Fruit fly (Drosophila melanogaster) whole organism, embryonic: ENCODE measurements around the gene rictor.

Source experiments
- Atf-2 ChIP-seq: fragments of 200-800 bp; sonication (Bioruptor generic); optimal IDR thresholded peaks from 2 replicates; lab custom pipeline; 2016; ENCODE audit warnings: missing biosample characterization, missing genetic modification characterization
- B-H2 ChIP-seq: fragments of 200-800 bp; sonication (Bioruptor generic); optimal IDR thresholded peaks from 2 replicates; lab custom pipeline; 2018; ENCODE audit warnings: missing biosample characterization, mild to moderate bottlenecking, missing genetic modification characterization
- Blimp-1 ChIP-seq: fragments of 200-800 bp; sonication (Bioruptor generic); optimal IDR thresholded peaks from 3 replicates; lab custom pipeline; 2018; ENCODE audit warnings: missing biosample characterization, missing genetic modification characterization, mild to moderate bottlenecking, moderate library complexity, missing genetic modification reagents
- Bteb2 ChIP-seq: fragments of 200-800 bp; sonication (Bioruptor generic); optimal IDR thresholded peaks from 2 replicates; lab custom pipeline; 2016; ENCODE audit warnings: missing biosample characterization, missing genetic modification characterization
- CG10209 ChIP-seq: fragments of 200-800 bp; sonication (Bioruptor generic); optimal IDR thresholded peaks from 3 replicates; lab custom pipeline; 2017; ENCODE audit warnings: missing biosample characterization, mild to moderate bottlenecking, missing genetic modification characterization, missing genetic modification reagents
- CG11093 ChIP-seq: fragments of 200-800 bp; sonication (Bioruptor generic); IDR thresholded peaks from 3 replicates; pipeline ENCODE4 v1.3.6; 2022; ENCODE audit warnings: missing biosample characterization, missing genetic modification characterization
- CG12155 ChIP-seq: fragments of 200-800 bp; sonication (Bioruptor generic); optimal IDR thresholded peaks from 3 replicates; lab custom pipeline; 2016; ENCODE audit warnings: missing biosample characterization, missing genetic modification characterization
- CG12744 ChIP-seq: fragments of 200-800 bp; sonication (Bioruptor generic); optimal IDR thresholded peaks from 2 replicates; lab custom pipeline; 2016; ENCODE audit warnings: missing biosample characterization, missing genetic modification characterization
- CG15269 ChIP-seq: fragments of 200-800 bp; sonication (Bioruptor generic); optimal IDR thresholded peaks from 2 replicates; lab custom pipeline; 2018; ENCODE audit warnings: missing biosample characterization, mild to moderate bottlenecking, missing genetic modification characterization, moderate library complexity
- CG15514 ChIP-seq: fragments of 200-800 bp; sonication (Bioruptor generic); optimal IDR thresholded peaks from 3 replicates; lab custom pipeline; 2017; ENCODE audit warnings: missing biosample characterization, missing genetic modification characterization, mild to moderate bottlenecking, moderate library complexity, missing genetic modification reagents
- CG17328 ChIP-seq: fragments of 200-800 bp; sonication (Bioruptor generic); IDR thresholded peaks from 2 replicates; pipeline ENCODE4 v1.3.6; 2022; ENCODE audit warnings: missing biosample characterization, missing genetic modification characterization
- CG17361 ChIP-seq: fragments of 200-800 bp; sonication (Bioruptor generic); IDR thresholded peaks from 3 replicates; pipeline ENCODE4 v1.3.6; 2022; ENCODE audit warnings: missing biosample characterization, missing genetic modification characterization
- CG18599 ChIP-seq: fragments of 200-800 bp; sonication (Bioruptor generic); optimal IDR thresholded peaks from 3 replicates; lab custom pipeline; 2017; ENCODE audit warnings: missing biosample characterization, missing genetic modification characterization, mild to moderate bottlenecking, moderate library complexity, missing genetic modification reagents
- CG2678 ChIP-seq: fragments of 200-800 bp; sonication (Bioruptor generic); optimal IDR thresholded peaks from 3 replicates; lab custom pipeline; 2019; ENCODE audit warnings: missing biosample characterization, mild to moderate bottlenecking, missing genetic modification characterization, moderate library complexity
- CG2875 ChIP-seq: fragments of 200-800 bp; sonication (Bioruptor generic); optimal IDR thresholded peaks from 2 replicates; lab custom pipeline; 2017; ENCODE audit warnings: missing biosample characterization, mild to moderate bottlenecking, missing genetic modification characterization, missing genetic modification reagents
- CG2889 ChIP-seq: fragments of 200-800 bp; sonication (Bioruptor generic); IDR thresholded peaks from 3 replicates; pipeline ENCODE4 v1.3.6; 2022; ENCODE audit warnings: missing biosample characterization, missing genetic modification characterization
- CG30403 ChIP-seq: fragments of 200-800 bp; sonication (Bioruptor generic); optimal IDR thresholded peaks from 3 replicates; lab custom pipeline; 2016; ENCODE audit warnings: missing biosample characterization, missing genetic modification characterization
- CG31365 ChIP-seq: fragments of 200-800 bp; sonication (Bioruptor generic); optimal IDR thresholded peaks from 2 replicates; lab custom pipeline; 2018; ENCODE audit warnings: missing biosample characterization, mild to moderate bottlenecking, missing genetic modification characterization
- CG32772 ChIP-seq: fragments of 200-800 bp; sonication (Bioruptor generic); IDR thresholded peaks from 2 replicates; pipeline ENCODE4 v1.3.6; 2022; ENCODE audit warnings: missing biosample characterization, missing genetic modification characterization
- CG34376 ChIP-seq: fragments of 200-800 bp; sonication (Bioruptor generic); optimal IDR thresholded peaks from 2 replicates; lab custom pipeline; 2018; ENCODE audit warnings: missing biosample characterization, mild to moderate bottlenecking, missing genetic modification characterization
- CG3995 ChIP-seq: fragments of 200-800 bp; sonication (Bioruptor generic); optimal IDR thresholded peaks from 3 replicates; lab custom pipeline; 2016; ENCODE audit warnings: missing biosample characterization, missing genetic modification characterization
- CG4282 ChIP-seq: fragments of 200-800 bp; sonication (Bioruptor generic); optimal IDR thresholded peaks from 2 replicates; lab custom pipeline; 2016; ENCODE audit warnings: missing biosample characterization, missing genetic modification characterization
- CG6654 ChIP-seq: fragments of 200-800 bp; sonication (Bioruptor generic); optimal IDR thresholded peaks from 2 replicates; lab custom pipeline; 2017; ENCODE audit warnings: missing biosample characterization, mild to moderate bottlenecking, missing genetic modification characterization
- CG8290 ChIP-seq, 3 experiments: fragments of 200-800 bp; sonication (Bioruptor generic); optimal IDR thresholded peaks; 2 replicates each; lab custom pipeline; 2016 to 2019; ENCODE audit warnings: missing biosample characterization in 3 of 3, missing genetic modification characterization in 3 of 3, mild to moderate bottlenecking in 2 of 3, moderate library complexity in 1 of 3
- Dip3 ChIP-seq: fragments of 200-800 bp; sonication (Bioruptor generic); optimal IDR thresholded peaks from 3 replicates; lab custom pipeline; 2016; ENCODE audit warnings: missing biosample characterization, missing genetic modification characterization
- Dp ChIP-seq: fragments of 200-800 bp; sonication (Bioruptor generic); optimal IDR thresholded peaks from 2 replicates; lab custom pipeline; 2018; ENCODE audit warnings: missing biosample characterization, mild to moderate bottlenecking, missing genetic modification characterization, moderate library complexity
- Eip74EF ChIP-seq, 2 experiments: fragments of 200-800 bp in 1 of 2; fragments of >200 bp in 1 of 2; sonication (Bioruptor generic) in 1 of 2; optimal IDR thresholded peaks; 2 replicates each; lab custom pipeline; 2017 to 2019; ENCODE audit warnings: missing biosample characterization in 2 of 2, missing genetic modification characterization in 2 of 2, mild to moderate bottlenecking in 1 of 2, moderate library complexity in 1 of 2
- Gug ChIP-seq: fragments of 200-800 bp; sonication (Bioruptor generic); IDR thresholded peaks from 4 replicates; pipeline ENCODE4 v1.3.6; 2022; ENCODE audit warnings: missing biosample characterization, missing genetic modification characterization
- Hmx ChIP-seq: fragments of 200-800 bp; sonication (Bioruptor generic); optimal IDR thresholded peaks from 2 replicates; lab custom pipeline; 2016; ENCODE audit warnings: missing biosample characterization, missing genetic modification characterization
- Mes4 ChIP-seq: fragments of 200-800 bp; sonication (Bioruptor generic); optimal IDR thresholded peaks from 2 replicates; lab custom pipeline; 2016; ENCODE audit warnings: missing biosample characterization, missing genetic modification characterization
- Scr ChIP-seq: fragments of 200-800 bp; sonication (Bioruptor generic); IDR thresholded peaks from 2 replicates; pipeline ENCODE4 v1.3.6; 2022; ENCODE audit warnings: missing biosample characterization, missing genetic modification characterization; ENCODE audit not compliant: partially characterized antibody
- Xrp1 ChIP-seq: fragments of 200-800 bp; sonication (Bioruptor generic); IDR thresholded peaks from 2 replicates; pipeline ENCODE4 v1.3.6; 2022; ENCODE audit warnings: missing biosample characterization, missing genetic modification characterization
- ab ChIP-seq: fragments of 200-800 bp; sonication (Bioruptor generic); optimal IDR thresholded peaks from 2 replicates; lab custom pipeline; 2016; ENCODE audit warnings: missing biosample characterization, missing genetic modification characterization
- ash1 ChIP-seq: fragments of 200-800 bp; sonication (Bioruptor generic); optimal IDR thresholded peaks from 2 replicates; lab custom pipeline; 2018; ENCODE audit warnings: missing biosample characterization, mild to moderate bottlenecking, missing genetic modification characterization
- cato ChIP-seq: fragments of 200-800 bp; sonication (Bioruptor generic); optimal IDR thresholded peaks from 2 replicates; lab custom pipeline; 2016; ENCODE audit warnings: missing biosample characterization, missing genetic modification characterization, borderline replicate concordance
- chm ChIP-seq: fragments of 200-800 bp; sonication (Bioruptor generic); IDR thresholded peaks from 2 replicates; pipeline ENCODE4 v1.3.6; 2022; ENCODE audit warnings: missing biosample characterization, missing genetic modification characterization
- cwo ChIP-seq: fragments of 200-800 bp; sonication (Bioruptor generic); optimal IDR thresholded peaks from 3 replicates; lab custom pipeline; 2017; ENCODE audit warnings: missing biosample characterization, missing genetic modification characterization, mild to moderate bottlenecking, moderate library complexity, missing genetic modification reagents
- en ChIP-seq: fragments of 200-800 bp; sonication (Bioruptor generic); optimal IDR thresholded peaks from 2 replicates; lab custom pipeline; 2016; ENCODE audit warnings: missing biosample characterization, missing genetic modification characterization
- kay ChIP-seq: fragments of 200-800 bp; sonication (Bioruptor generic); optimal IDR thresholded peaks from 2 replicates; lab custom pipeline; 2016; ENCODE audit warnings: missing biosample characterization, missing genetic modification characterization
- lola ChIP-seq, 3 experiments: fragments of >200 bp in 2 of 3; fragments of 200-800 bp in 1 of 3; sonication (Bioruptor generic) in 1 of 3; optimal IDR thresholded peaks; 2 replicates each; lab custom pipeline; 2017 to 2019; ENCODE audit warnings: missing biosample characterization in 3 of 3, missing genetic modification characterization in 3 of 3, mild to moderate bottlenecking in 1 of 3, moderate library complexity in 1 of 3
- lov ChIP-seq, 2 experiments: fragments of 200-800 bp in 1 of 2; fragments of >200 bp in 1 of 2; sonication (Bioruptor generic) in 1 of 2; IDR thresholded peaks in 1 of 2; optimal IDR thresholded peaks in 1 of 2; 2 replicates in 1 of 2; 3 replicates in 1 of 2; pipeline versions ENCODE4 v1.3.6 to Lab custom; 2017 to 2022; ENCODE audit warnings: missing biosample characterization in 1 of 2, missing genetic modification characterization in 1 of 2
- p53 ChIP-seq: fragments of 200-800 bp; sonication (Bioruptor generic); optimal IDR thresholded peaks from 2 replicates; lab custom pipeline; 2016; ENCODE audit warnings: missing biosample characterization, missing genetic modification characterization
- pb ChIP-seq: fragments of 200-800 bp; sonication (Bioruptor generic); optimal IDR thresholded peaks from 3 replicates; lab custom pipeline; 2016; ENCODE audit warnings: missing biosample characterization, missing genetic modification characterization
- run ChIP-seq: fragments of 200-800 bp; sonication (Bioruptor generic); optimal IDR thresholded peaks from 3 replicates; lab custom pipeline; 2018; ENCODE audit warnings: missing biosample characterization, mild to moderate bottlenecking, missing genetic modification characterization
- sim ChIP-seq: fragments of 200-800 bp; sonication (Bioruptor generic); IDR thresholded peaks from 2 replicates; pipeline ENCODE4 v1.3.6; 2022; ENCODE audit warnings: missing biosample characterization, missing genetic modification characterization
- tap ChIP-seq: fragments of 200-800 bp; optimal IDR thresholded peaks from 3 replicates; lab custom pipeline; 2019; ENCODE audit warnings: missing biosample characterization, mild to moderate bottlenecking, missing genetic modification characterization, moderate library complexity
- vfl ChIP-seq: fragments of 200-800 bp; sonication (Bioruptor generic); optimal IDR thresholded peaks from 2 replicates; lab custom pipeline; 2016; ENCODE audit warnings: missing biosample characterization, missing genetic modification characterization
- wor ChIP-seq: fragments of 200-800 bp; sonication (Bioruptor generic); IDR thresholded peaks from 2 replicates; pipeline ENCODE4 v1.3.6; 2022; ENCODE audit warnings: missing biosample characterization, missing genetic modification characterization

The rictor gene

DNA sequence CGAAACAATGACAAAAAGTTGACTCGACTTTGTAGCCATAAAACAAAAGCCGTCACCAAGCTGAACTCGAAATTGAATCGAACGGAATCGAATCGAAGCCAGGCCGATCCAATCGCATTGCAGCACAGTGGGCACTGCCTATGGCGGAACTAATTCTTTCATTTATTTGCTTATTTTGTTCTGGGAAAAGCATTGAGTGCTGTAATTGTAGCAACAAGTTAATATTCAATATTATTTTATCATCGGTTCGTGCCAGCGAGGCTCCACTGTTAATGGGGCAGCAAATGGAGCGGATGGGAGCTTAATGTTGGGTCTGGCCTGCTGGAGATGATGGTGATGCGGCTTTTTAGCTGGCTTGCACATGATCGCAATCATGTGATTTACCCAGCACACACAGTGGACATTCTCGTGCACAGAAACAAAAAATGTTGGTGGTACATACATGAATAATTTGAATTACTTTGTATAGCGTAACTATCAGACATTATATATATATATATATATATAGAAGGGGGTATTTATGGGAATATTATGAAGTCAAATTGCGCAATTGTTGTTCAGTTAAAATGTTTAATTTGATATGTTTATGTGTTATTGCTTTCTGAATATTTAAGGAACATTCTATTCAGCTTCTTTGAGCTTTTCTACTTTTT, 28.4 kb upstream of the rictor start (continued):
- TF ChIP-seq Bteb2: peak; percentile 54
- no peak for TF ChIP-seq lov (optimal IDR thresholded peaks at IDR 0.05; lab: Kevin White, UChicago)
- TF ChIP-seq lov (GFP tag; IDR thresholded peaks at IDR 0.05; lab: Robert Waterston, UW): peak; percentile 92
- no peak for TF ChIP-seq CG4282
- peak; percentile 82 for TF ChIP-seq CG18599 (GFP tag; lab: Kevin White, UChicago)
- TF ChIP-seq Gug: peak; percentile 92
- peak; percentile 66 for TF ChIP-seq CG6654 (GFP tag; lab: Kevin White, UChicago)
- peak; percentile 75 for TF ChIP-seq en (GFP tag; lab: Kevin White, UChicago)
- peak; percentile 89 for TF ChIP-seq CG30403 (GFP tag; lab: Kevin White, UChicago)
- peak in 1 of 2 experiments; percentile 86 for TF ChIP-seq Eip74EF (GFP tag; optimal IDR thresholded peaks at IDR 0.05; lab: Kevin White, UChicago)
- peak; percentile 67 for TF ChIP-seq CG31365 (tag; lab: Kevin White, UChicago)
- TF ChIP-seq Atf-2 (GFP tag; lab: Kevin White, UChicago): peak; percentile 82
- peak; percentile 95 for TF ChIP-seq CG17328 (GFP tag; lab: Robert Waterston, UW)
- TF ChIP-seq pb (GFP tag; lab: Kevin White, UChicago): peak; percentile 83
- peak; percentile 91 for TF ChIP-seq CG2678 (tag; lab: Kevin White, UChicago)
- peak; percentile 56 for TF ChIP-seq CG15514 (GFP tag; lab: Kevin White, UChicago)
- TF ChIP-seq CG15269 (tag; lab: Kevin White, UChicago): peak; percentile 92
- TF ChIP-seq CG11093 (GFP tag; lab: Robert Waterston, UW): peak; percentile 87
- peak; percentile 92 for TF ChIP-seq ab (GFP tag; lab: Kevin White, UChicago)
- TF ChIP-seq CG3995 (GFP tag; lab: Kevin White, UChicago): peak; percentile 5
- no peak for TF ChIP-seq Scr (GFP tag; lab: Robert Waterston, UW)
- TF ChIP-seq Xrp1: peak; percentile 92
- TF ChIP-seq vfl: peak; percentile 41
- TF ChIP-seq run (tag; lab: Kevin White, UChicago): peak; percentile 85
- peak; percentile 92 for TF ChIP-seq tap (tag; lab: Kevin White, UChicago)
- peak; percentile 81; the same call in 2 of the 3 replicates for TF ChIP-seq CG2889 (GFP tag; lab: Robert Waterston, UW)
- peak; percentile 63 for TF ChIP-seq CG12744
- TF ChIP-seq Dp (GFP tag; lab: Kevin White, UChicago): no peak
- peak; percentile 21 for TF ChIP-seq B-H2 (GFP tag; lab: Kevin White, UChicago)
- TF ChIP-seq p53: peak; percentile 72
- TF ChIP-seq chm (GFP tag; lab: Robert Waterston, UW): peak; percentile 89
- peak; percentile 82 for TF ChIP-seq CG10209
- peak; percentile 78 for TF ChIP-seq sim (GFP tag; lab: Robert Waterston, UW)
- peak in 1 of 3 experiments; percentile 63 for TF ChIP-seq lola (GFP tag; optimal IDR thresholded peaks at IDR 0.05; lab: Kevin White, UChicago)
- TF ChIP-seq CG8290 (GFP tag; optimal IDR thresholded peaks at IDR 0.05; lab: Kevin White, UChicago): peak; percentile 45
- TF ChIP-seq CG8290 (tag; optimal IDR thresholded peaks at IDR 0.05; lab: Kevin White, UChicago): peak; percentile 22 to 96
- peak; percentile 70 for TF ChIP-seq cwo (GFP tag; lab: Kevin White, UChicago)
- TF ChIP-seq CG2875: peak; percentile 83
- TF ChIP-seq CG32772 (GFP tag; lab: Robert Waterston, UW): peak; percentile 93
- peak; percentile 18 for TF ChIP-seq CG34376 (GFP tag; lab: Kevin White, UChicago)
- peak; percentile 85 for TF ChIP-seq CG17361
- TF ChIP-seq ash1 (GFP tag; lab: Kevin White, UChicago): peak; percentile 24
- TF ChIP-seq CG12155: peak; percentile 68
- peak; percentile 79 for TF ChIP-seq Dip3 (GFP tag; lab: Kevin White, UChicago)
- TF ChIP-seq Blimp-1 (GFP tag; lab: Kevin White, UChicago): peak; percentile 88
- peak; percentile 90 for TF ChIP-seq Mes4 (GFP tag; lab: Kevin White, UChicago)
- peak; percentile 72 for TF ChIP-seq kay
- peak; percentile 83 for TF ChIP-seq wor (GFP tag; lab: Robert Waterston, UW)
- TF ChIP-seq Hmx (GFP tag; lab: Kevin White, UChicago): peak; percentile 36
- TF ChIP-seq cato (GFP tag; lab: Kevin White, UChicago): peak; percentile 80
